Worm (Caenorhabditis elegans) whole organism, L1 larva: ENCODE measurements around the gene fnip-2.

Experiments
- lsy-2 ChIP-seq, 2 experiments: fragments of 150-350 bp; optimal IDR thresholded peaks; 2 replicates each; lab custom pipeline; 2014; ENCODE audit warnings: missing biosample characterization in 2 of 2, missing genetic modification characterization in 2 of 2
- nhr-12 ChIP-seq: sonication (generic microtip); optimal IDR thresholded peaks from 2 replicates; lab custom pipeline; 2017; ENCODE audit warnings: missing biosample characterization, missing genetic modification characterization
- nhr-76 ChIP-seq: sonication (generic microtip); optimal IDR thresholded peaks from 2 replicates; lab custom pipeline; 2017; ENCODE audit warnings: missing biosample characterization, missing genetic modification characterization

DNA sequence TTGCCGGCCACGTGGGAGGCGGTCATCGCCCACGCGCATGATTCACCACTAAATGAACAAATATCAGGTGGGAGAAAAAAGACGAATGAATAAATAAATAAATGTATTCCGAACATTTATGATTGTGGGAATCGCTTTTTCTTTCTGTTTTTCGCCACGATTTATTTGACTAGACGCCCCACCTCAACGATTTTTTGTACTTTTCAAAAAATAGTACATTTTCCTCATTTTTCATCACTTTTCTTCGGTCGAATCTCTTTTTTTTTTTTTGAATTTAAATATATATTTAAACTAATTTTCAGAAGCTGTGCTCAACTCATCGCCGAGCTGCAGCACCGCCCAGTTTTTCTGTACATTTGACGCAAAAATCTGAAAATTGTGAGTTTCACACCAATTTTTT is at the start of gene fnip-2:
- no peak for TF ChIP-seq nhr-76 (tag; lab: Kevin White, UChicago)
- no peak for TF ChIP-seq lsy-2 (tag; optimal IDR thresholded peaks at IDR 0.05; lab: Kevin White, UChicago)
- TF ChIP-seq nhr-12, result no peak
